Worm (Caenorhabditis elegans): Measurements from ENCODE around the gene glb-16.

glb-16 gene

ce11 chrX:7582223-7582622 is 42.3 kb upstream of the glb-16 start:
- TF ChIP-seq ham-2 (GFP tag; optimal IDR thresholded peaks at IDR 0.05) = no peak
- TF ChIP-seq ceh-39 (tag; optimal IDR thresholded peaks at IDR 0.05) = no peak
- no peak for TF ChIP-seq pha-4 (tag; optimal IDR thresholded peaks at IDR 0.05)
- no peak for TF ChIP-seq ceh-83 (GFP tag; optimal IDR thresholded peaks at IDR 0.05)
- no peak for TF ChIP-seq flh-1 (GFP tag; optimal IDR thresholded peaks at IDR 0.05)
- no peak for TF ChIP-seq blmp-1 (tag; optimal IDR thresholded peaks at IDR 0.05)
- no peak for TF ChIP-seq lin-13 (tag; optimal IDR thresholded peaks at IDR 0.05)
- no peak for TF ChIP-seq elt-1 (tag; optimal IDR thresholded peaks at IDR 0.05; ENCODE audit: borderline replicate concordance, insufficient read depth)
- no peak for TF ChIP-seq nhr-237 (tag; optimal IDR thresholded peaks at IDR 0.05)
- TF ChIP-seq nhr-2 (tag; optimal IDR thresholded peaks at IDR 0.05) = no peak
- no peak for TF ChIP-seq tbx-8 (GFP tag; optimal IDR thresholded peaks at IDR 0.05)
- TF ChIP-seq drap-1 (GFP tag; optimal IDR thresholded peaks at IDR 0.05) = no peak
- TF ChIP-seq zip-8 (tag; optimal IDR thresholded peaks at IDR 0.05) = no peak
- no peak for TF ChIP-seq ztf-11 (tag; optimal IDR thresholded peaks at IDR 0.05)
- TF ChIP-seq sem-2 (GFP tag; optimal IDR thresholded peaks at IDR 0.05) = no peak
- no peak for TF ChIP-seq mep-1 (tag; optimal IDR thresholded peaks at IDR 0.05)
- no peak for TF ChIP-seq ces-1 (GFP tag; optimal IDR thresholded peaks at IDR 0.05)
- no peak for TF ChIP-seq M03D4.4 (tag; optimal IDR thresholded peaks at IDR 0.05)
- no peak for TF ChIP-seq bed-3 (GFP tag; optimal IDR thresholded peaks at IDR 0.05)

- TF ChIP-seq tbx-8 (GFP tag; optimal IDR thresholded peaks at IDR 0.05) (no peak), unc-62 (GFP tag; optimal IDR thresholded peaks at IDR 0.05) (no peak), unc-39 (tag; optimal IDR thresholded peaks at IDR 0.05) (no peak)
Observed at ce11 chrX:7578308-7578707, 38.4 kb upstream of the glb-16 start.

ce11 chrX:7577458-7578158 is 37.7 kb upstream of the glb-16 start:
- TF ChIP-seq M03D4.4 (tag; optimal IDR thresholded peaks at IDR 0.05) (peak; percentile 17), nhr-12 (tag; optimal IDR thresholded peaks at IDR 0.05) (no peak), cnd-1 (tag; optimal IDR thresholded peaks at IDR 0.05) (peak; percentile 34), unc-39 (tag; optimal IDR thresholded peaks at IDR 0.05) (no peak), elt-1 (tag; optimal IDR thresholded peaks at IDR 0.05; ENCODE audit: borderline replicate concordance, insufficient read depth) (peak; percentile 49), mls-2 (tag; optimal IDR thresholded peaks at IDR 0.05) (peak; percentile 23), ceh-83 (GFP tag; optimal IDR thresholded peaks at IDR 0.05) (no peak), sptf-1 (tag; optimal IDR thresholded peaks at IDR 0.05) (peak; percentile 15), ham-2 (GFP tag; optimal IDR thresholded peaks at IDR 0.05) (peak; percentile 19)

ce11 chrX:7575939-7576338 is 36.0 kb upstream of the glb-16 start:
- TF ChIP-seq ztf-11 (tag; optimal IDR thresholded peaks at IDR 0.05) = no peak

- TF ChIP-seq unc-120 (tag; optimal IDR thresholded peaks at IDR 0.05; ENCODE audit: poor library complexity, severe bottlenecking) (peak; percentile 77), ceh-39 (tag; optimal IDR thresholded peaks at IDR 0.05) (no peak), bed-3 (GFP tag; optimal IDR thresholded peaks at IDR 0.05) (no peak), unc-62 (GFP tag; optimal IDR thresholded peaks at IDR 0.05) (peak; percentile 5), hlh-1 (tag; optimal IDR thresholded peaks at IDR 0.05) (peak; percentile 75), M03D4.4 (tag; optimal IDR thresholded peaks at IDR 0.05) (no peak), nhr-237 (tag; optimal IDR thresholded peaks at IDR 0.05) (no peak), snpc-4 (tag; optimal IDR thresholded peaks at IDR 0.05) (no peak)
Observed at ce11 chrX:7573629-7574028, 33.7 kb upstream of the glb-16 start.

- TF ChIP-seq flh-1 (GFP tag; optimal IDR thresholded peaks at IDR 0.05) (no peak), cnd-1 (tag; optimal IDR thresholded peaks at IDR 0.05) (no peak), sptf-1 (tag; optimal IDR thresholded peaks at IDR 0.05) (no peak), sem-2 (GFP tag; optimal IDR thresholded peaks at IDR 0.05) (no peak), nhr-28 (tag; optimal IDR thresholded peaks at IDR 0.05) (no peak), tbx-8 (GFP tag; optimal IDR thresholded peaks at IDR 0.05) (no peak), lin-13 (tag; optimal IDR thresholded peaks at IDR 0.05) (no peak), snpc-4 (tag; optimal IDR thresholded peaks at IDR 0.05) (no peak), ceh-83 (GFP tag; optimal IDR thresholded peaks at IDR 0.05) (no peak), mls-2 (tag; optimal IDR thresholded peaks at IDR 0.05) (no peak), M03D4.4 (tag; optimal IDR thresholded peaks at IDR 0.05) (no peak), zip-8 (tag; optimal IDR thresholded peaks at IDR 0.05) (no peak), nhr-12 (tag; optimal IDR thresholded peaks at IDR 0.05) (no peak), ceh-43 (GFP tag; optimal IDR thresholded peaks at IDR 0.05) (no peak), lin-32 (GFP tag; optimal IDR thresholded peaks at IDR 0.05) (no peak)
Observed at ce11 chrX:7573572-7573628, 33.5 kb upstream of the glb-16 start, which contains the start of the genes unc-98 and F08C6.18. Gene unc-98 (minus strand): TSS chrX:7573619. Gene F08C6.18 (minus strand): TSS chrX:7573628.
